Fruit fly (Drosophila melanogaster): ENCODE measurements around the gene CG14402.

CG14402 gene

DNA sequence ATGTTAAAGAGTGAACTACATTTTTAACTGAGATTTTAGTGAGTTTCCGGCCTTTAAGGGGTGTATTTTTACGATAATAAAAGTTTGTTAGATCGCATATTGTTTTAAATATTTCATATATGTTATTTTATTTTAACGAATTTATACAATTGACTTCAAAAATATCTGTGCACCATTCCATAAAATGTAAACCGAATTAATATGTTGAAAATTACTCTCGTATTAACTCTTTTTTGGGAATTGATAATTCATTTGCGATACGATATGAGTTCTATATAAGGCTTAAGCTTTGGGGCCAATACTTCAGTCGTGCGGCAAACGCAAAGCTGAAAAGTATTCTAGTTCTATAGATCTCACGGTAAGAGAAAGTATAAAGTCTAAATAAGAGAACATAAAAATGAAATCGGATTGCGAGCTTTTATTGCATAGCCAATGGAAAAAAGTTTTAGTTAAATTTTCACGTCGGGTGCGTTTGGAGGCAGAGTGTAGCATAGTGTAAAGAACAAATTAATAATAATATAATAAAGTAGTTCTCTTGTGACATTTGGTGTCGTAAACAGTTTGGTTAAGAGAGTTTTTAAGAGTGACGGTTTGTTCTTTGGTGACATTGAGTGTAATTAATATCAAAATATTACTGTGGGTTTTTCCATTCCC is 24.8 kb upstream of the CG14402 start:
- TF ChIP-seq GATAd (GFP tag; optimal IDR thresholded peaks at IDR 0.05) (no peak), dl (GFP tag; optimal IDR thresholded peaks at IDR 0.05; ENCODE audit: insufficient read depth in 1 of 2, partially characterized antibody in 2 of 2) (no peak), ey (GFP tag; optimal IDR thresholded peaks at IDR 0.05) (no peak), HLH106 (tag; optimal IDR thresholded peaks at IDR 0.05) (no peak), CrebA (GFP tag; optimal IDR thresholded peaks at IDR 0.05; ENCODE audit: borderline replicate concordance) (no peak), Dif (GFP tag; optimal IDR thresholded peaks at IDR 0.05; ENCODE audit: partially characterized antibody) (no peak), Dfd (GFP tag; optimal IDR thresholded peaks at IDR 0.05) (no peak), N (GFP tag; optimal IDR thresholded peaks at IDR 0.05) (no peak), foxo (GFP tag; optimal IDR thresholded peaks at IDR 0.05) (no peak), usp (GFP tag; optimal IDR thresholded peaks at IDR 0.05) (no peak), Sp1 (GFP tag; optimal IDR thresholded peaks at IDR 0.05) (no peak), Rel (GFP tag; optimal IDR thresholded peaks at IDR 0.05) (no peak), Rel (tag; optimal IDR thresholded peaks at IDR 0.05) (no peak), pan (optimal IDR thresholded peaks at IDR 0.05) (no peak), CG9705 (GFP tag; optimal IDR thresholded peaks at IDR 0.05) (no peak)

dm6 chr2L:20825265-20825664 is 23.8 kb upstream of the CG14402 start:
- TF ChIP-seq Rel (GFP tag; optimal IDR thresholded peaks at IDR 0.05): peak; percentile 58
- no peak for TF ChIP-seq Rel (tag; optimal IDR thresholded peaks at IDR 0.05)
- peak in 1 of 2 experiments; percentile 14 for TF ChIP-seq dl (GFP tag; optimal IDR thresholded peaks at IDR 0.05; ENCODE audit: insufficient read depth in 1 of 2, partially characterized antibody in 2 of 2)
- peak; percentile 3 for TF ChIP-seq CrebA (GFP tag; optimal IDR thresholded peaks at IDR 0.05; ENCODE audit: borderline replicate concordance)
- peak; percentile 9 for TF ChIP-seq Hr83 (GFP tag; optimal IDR thresholded peaks at IDR 0.05; ENCODE audit: poor library complexity, severe bottlenecking)
- TF ChIP-seq woc (GFP tag; optimal IDR thresholded peaks at IDR 0.05): peak; percentile 10
- no peak for TF ChIP-seq Myc (optimal IDR thresholded peaks at IDR 0.05)

DNA sequence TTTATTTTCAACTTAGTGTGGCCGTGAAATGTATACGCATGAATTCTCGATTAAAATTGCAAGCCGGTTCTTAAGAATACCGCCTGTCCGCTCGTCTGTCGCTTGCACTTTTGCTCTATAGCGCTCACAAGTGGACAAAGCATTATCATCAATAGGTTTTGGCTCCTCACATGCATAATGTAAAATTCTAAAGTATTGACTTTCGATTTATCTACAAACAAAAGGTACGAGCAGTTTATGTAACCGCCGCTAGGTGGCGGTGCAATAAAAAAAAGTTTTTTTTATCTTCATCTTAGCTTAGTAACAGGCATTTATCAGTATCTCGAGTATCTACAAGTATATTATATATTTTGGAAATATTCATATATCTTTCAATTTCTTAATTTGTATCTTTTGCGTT is 22.9 kb upstream of the CG14402 start:
- TF ChIP-seq tai (GFP tag; optimal IDR thresholded peaks at IDR 0.05) (no peak), Jra (GFP tag; optimal IDR thresholded peaks at IDR 0.05) (no peak), dl (GFP tag; optimal IDR thresholded peaks at IDR 0.05; ENCODE audit: insufficient read depth in 1 of 2, partially characterized antibody in 2 of 2) (no peak), Dif (GFP tag; optimal IDR thresholded peaks at IDR 0.05; ENCODE audit: partially characterized antibody) (no peak), Hr78 (GFP tag; optimal IDR thresholded peaks at IDR 0.05) (no peak), brk (GFP tag; optimal IDR thresholded peaks at IDR 0.05) (no peak), Rel (GFP tag; optimal IDR thresholded peaks at IDR 0.05) (no peak), Rel (tag; optimal IDR thresholded peaks at IDR 0.05) (no peak), foxo (GFP tag; optimal IDR thresholded peaks at IDR 0.05) (no peak), lola (GFP tag; optimal IDR thresholded peaks at IDR 0.05) (no peak), Dfd (GFP tag; optimal IDR thresholded peaks at IDR 0.05) (no peak), fru (GFP tag; optimal IDR thresholded peaks at IDR 0.05) (no peak), Vsx2 (GFP tag; optimal IDR thresholded peaks at IDR 0.05; ENCODE audit: partially characterized antibody) (no peak), pan (optimal IDR thresholded peaks at IDR 0.05) (no peak)

DNA sequence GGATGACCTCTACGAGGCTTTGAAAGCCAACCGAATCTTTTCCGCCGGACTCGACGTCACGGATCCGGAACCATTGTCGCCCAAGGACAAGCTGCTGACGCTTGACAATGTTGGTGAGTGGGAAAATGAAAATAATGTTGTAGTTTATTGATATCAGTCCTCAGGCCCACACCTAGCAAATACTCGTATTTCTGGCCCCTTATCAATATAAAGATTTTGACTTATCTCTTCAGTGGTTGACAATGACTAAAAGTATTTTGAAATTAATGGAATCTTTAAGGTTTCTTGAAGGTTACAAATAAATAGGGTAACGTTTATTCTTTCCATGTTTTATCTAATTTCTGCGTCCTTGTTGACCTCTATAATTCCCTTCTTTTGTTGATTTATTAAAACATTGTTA is 22.1 kb upstream of the CG14402 start:
- no peak for TF ChIP-seq tai (GFP tag; optimal IDR thresholded peaks at IDR 0.05)

dm6 chr2L:20828701-20829100 is 20.4 kb upstream of the CG14402 start:
- no peak for TF ChIP-seq br (GFP tag; optimal IDR thresholded peaks at IDR 0.05)
- TF ChIP-seq foxo (GFP tag; optimal IDR thresholded peaks at IDR 0.05): no peak
- no peak for TF ChIP-seq sage (GFP tag; optimal IDR thresholded peaks at IDR 0.05)
- TF ChIP-seq Dfd (GFP tag; optimal IDR thresholded peaks at IDR 0.05): no peak
- no peak for TF ChIP-seq pan (optimal IDR thresholded peaks at IDR 0.05)
- no peak for TF ChIP-seq Abd-B (GFP tag; optimal IDR thresholded peaks at IDR 0.05)
- no peak for TF ChIP-seq Dif (GFP tag; optimal IDR thresholded peaks at IDR 0.05; ENCODE audit: partially characterized antibody)
- TF ChIP-seq CrebA (GFP tag; optimal IDR thresholded peaks at IDR 0.05; ENCODE audit: borderline replicate concordance): no peak
- TF ChIP-seq Hr83 (GFP tag; optimal IDR thresholded peaks at IDR 0.05; ENCODE audit: poor library complexity, severe bottlenecking): no peak
- no peak for TF ChIP-seq HLH106 (tag; optimal IDR thresholded peaks at IDR 0.05)
- TF ChIP-seq rgr (GFP tag; optimal IDR thresholded peaks at IDR 0.05): no peak
- no peak for TF ChIP-seq jim (GFP tag; optimal IDR thresholded peaks at IDR 0.05)
- no peak for TF ChIP-seq CG32264 (GFP tag; optimal IDR thresholded peaks at IDR 0.05)
- TF ChIP-seq h (GFP tag; optimal IDR thresholded peaks at IDR 0.05): no peak

All from whole organism, wandering third instar larva.